Worm (Caenorhabditis elegans): ENCODE measurements around the gene C06A6.4.

ce11 chrIV:7785506-7786065 lies 43.5 kb downstream of the C06A6.4 start, which contains the start of gene tag-322:
- TF ChIP-seq dpl-1 (GFP tag; optimal IDR thresholded peaks at IDR 0.05) = no peak
- TF ChIP-seq mcd-1 (GFP tag; IDR thresholded peaks at IDR 0.05) = peak; percentile 93
- TF ChIP-seq him-1 (tag; optimal IDR thresholded peaks at IDR 0.05) = no peak
- TF ChIP-seq B0261.1 (tag; optimal IDR thresholded peaks at IDR 0.05) = no peak
- TF ChIP-seq attf-3 (GFP tag; conservative IDR thresholded peaks at IDR 0.05) = no peak
- TF ChIP-seq nfya-1 (tag; optimal IDR thresholded peaks at IDR 0.05; ENCODE audit: borderline replicate concordance, insufficient read depth) = no peak
